Worm (Caenorhabditis elegans): ENCODE data around the gene sao-1.

Gene sao-1

ce11 chrV:14012002-14012554, 48.4 kb downstream of the sao-1 start, which contains the start of the genes ddx-17 and aip-1 (continued):
- TF ChIP-seq ZK546.5 (tag; optimal IDR thresholded peaks at IDR 0.05) = no peak
- no peak for TF ChIP-seq ctbp-1 (GFP tag; IDR thresholded peaks at IDR 0.05)
- peak; percentile 57 for TF ChIP-seq rbr-2 (tag; optimal IDR thresholded peaks at IDR 0.05)
- no peak for TF ChIP-seq F44E2.7 (GFP tag; IDR thresholded peaks at IDR 0.05)
- TF ChIP-seq lin-39 (tag; optimal IDR thresholded peaks at IDR 0.05) = no peak
- TF ChIP-seq D1046.2 (GFP tag; IDR thresholded peaks at IDR 0.05) = no peak
- no peak for TF ChIP-seq madf-5 (GFP tag; IDR thresholded peaks at IDR 0.05)
- no peak for TF ChIP-seq lin-1 (GFP tag; IDR thresholded peaks at IDR 0.05)
- peak; percentile 15 for TF ChIP-seq fkh-10 (GFP tag; optimal IDR thresholded peaks at IDR 0.05)
- TF ChIP-seq nhr-77 (tag; optimal IDR thresholded peaks at IDR 0.05) = peak; percentile 48
- TF ChIP-seq lin-38 (GFP tag; IDR thresholded peaks at IDR 0.05) = peak; percentile 73
- no peak for TF ChIP-seq mdt-29 (GFP tag; IDR thresholded peaks at IDR 0.05)
- TF ChIP-seq egl-43 (GFP tag; IDR thresholded peaks at IDR 0.05) = no peak
- TF ChIP-seq mep-1 (tag; optimal IDR thresholded peaks at IDR 0.05) = peak; percentile 82
- peak; percentile 71 for TF ChIP-seq nhr-11 (tag; optimal IDR thresholded peaks at IDR 0.05)
- no peak for TF ChIP-seq lin-15B (tag; optimal IDR thresholded peaks at IDR 0.05)
- no peak for TF ChIP-seq set-16 (GFP tag; IDR thresholded peaks at IDR 0.05)
- no peak for TF ChIP-seq snpc-4 (tag; optimal IDR thresholded peaks at IDR 0.05)
- TF ChIP-seq unc-62 (GFP tag; optimal IDR thresholded peaks at IDR 0.05 in 1 of 2) = no peak
- TF ChIP-seq unc-62 (tag; optimal IDR thresholded peaks at IDR 0.05) = no peak
- peak; percentile 42 for TF ChIP-seq mxl-3 (GFP tag; optimal IDR thresholded peaks at IDR 0.05)
- TF ChIP-seq ztf-7 (tag; optimal IDR thresholded peaks at IDR 0.05) = peak; percentile 12
- TF ChIP-seq ama-1 (optimal IDR thresholded peaks at IDR 0.05) = peak; percentile 75
- no peak for TF ChIP-seq R02D3.7 (tag; optimal IDR thresholded peaks at IDR 0.05)
- peak; percentile 96 for TF ChIP-seq hlh-30 (tag; optimal IDR thresholded peaks at IDR 0.05; ENCODE audit: insufficient read depth)
- TF ChIP-seq ces-1 (GFP tag; optimal IDR thresholded peaks at IDR 0.05) = no peak
- TF ChIP-seq Y5F2A.4 (GFP tag; optimal IDR thresholded peaks at IDR 0.05) = no peak
- no peak for TF ChIP-seq tag-97 (GFP tag; IDR thresholded peaks at IDR 0.05)
- no peak for TF ChIP-seq nhr-111 (GFP tag; optimal IDR thresholded peaks at IDR 0.05)
- TF ChIP-seq lin-13 (GFP tag; optimal IDR thresholded peaks at IDR 0.05) = peak; percentile 74
- TF ChIP-seq dmd-8 (GFP tag; IDR thresholded peaks at IDR 0.05) = no peak
- no peak for TF ChIP-seq F26F4.8 (GFP tag; conservative IDR thresholded peaks at IDR 0.05)
- TF ChIP-seq zfp-3 (GFP tag; conservative IDR thresholded peaks at IDR 0.05) = no peak
- TF ChIP-seq daf-12 (tag; optimal IDR thresholded peaks at IDR 0.05) = no peak
- no peak for TF ChIP-seq ztf-11 (tag; optimal IDR thresholded peaks at IDR 0.05)
- no peak for TF ChIP-seq pha-4 (GFP tag; IDR thresholded peaks at IDR 0.05)
- peak; percentile 71 for TF ChIP-seq pha-4 (tag; optimal IDR thresholded peaks at IDR 0.05)
- no peak for TF ChIP-seq egl-27 (tag; optimal IDR thresholded peaks at IDR 0.05)
- no peak for TF ChIP-seq daf-16 (GFP tag; optimal IDR thresholded peaks at IDR 0.05)
- TF ChIP-seq daf-16 (tag; optimal IDR thresholded peaks at IDR 0.05) = peak; percentile 4
- peak; percentile 30 for TF ChIP-seq nhr-48 (tag; optimal IDR thresholded peaks at IDR 0.05)
- TF ChIP-seq daf-19 (GFP tag; conservative IDR thresholded peaks at IDR 0.05) = no peak
- no peak for TF ChIP-seq gei-8 (GFP tag; optimal IDR thresholded peaks at IDR 0.05)
- TF ChIP-seq lim-7 (GFP tag; IDR thresholded peaks at IDR 0.05) = no peak
- no peak for TF ChIP-seq Y105C5A.15 (GFP tag; IDR thresholded peaks at IDR 0.05)
- TF ChIP-seq spr-1 (tag; optimal IDR thresholded peaks at IDR 0.05) = no peak
- peak; percentile 44 for TF ChIP-seq nhr-25 (tag; optimal IDR thresholded peaks at IDR 0.05; ENCODE audit: borderline replicate concordance, insufficient read depth)
- no peak for TF ChIP-seq ceh-32 (tag; optimal IDR thresholded peaks at IDR 0.05; ENCODE audit: poor library complexity)
- TF ChIP-seq F37D6.2 (tag; optimal IDR thresholded peaks at IDR 0.05) = no peak
- TF ChIP-seq daf-8 (GFP tag; IDR thresholded peaks at IDR 0.05) = no peak
- no peak for TF ChIP-seq nhr-41 (GFP tag; IDR thresholded peaks at IDR 0.05)
- TF ChIP-seq zip-2 (tag; optimal IDR thresholded peaks at IDR 0.05) = peak; percentile 21
- TF ChIP-seq ceh-82 (tag; optimal IDR thresholded peaks at IDR 0.05) = no peak

Measured in whole organism, L4 larva.